Fruit fly (Drosophila melanogaster): Measurements from ENCODE around the gene Ccdc56.
A peak's percentile ranks its signal among the peaks of the same experiment; 100 is the strongest.

Ccdc56 gene

dm6 chr3L:11689832-11690602 is 18.8 kb upstream of the Ccdc56 start (continued):
- TF ChIP-seq CG8359 (GFP tag; optimal IDR thresholded peaks at IDR 0.05; ENCODE audit: borderline replicate concordance) (no peak), Fer2 (tag; optimal IDR thresholded peaks at IDR 0.05) (no peak), Fer1 (GFP tag; optimal IDR thresholded peaks at IDR 0.05) (no peak), Dip3 (GFP tag; optimal IDR thresholded peaks at IDR 0.05) (no peak), CG12104 (GFP tag; optimal IDR thresholded peaks at IDR 0.05) (no peak), sd (tag; optimal IDR thresholded peaks at IDR 0.05) (peak; percentile 48), CG9727 (GFP tag; optimal IDR thresholded peaks at IDR 0.05) (no peak), NC2β (GFP tag; optimal IDR thresholded peaks at IDR 0.05) (no peak), Vsx1 (GFP tag; optimal IDR thresholded peaks at IDR 0.05) (peak; percentile 84), CG34376 (GFP tag; optimal IDR thresholded peaks at IDR 0.05) (peak; percentile 74), CG18599 (GFP tag; optimal IDR thresholded peaks at IDR 0.05) (peak; percentile 40), jumu (GFP tag; optimal IDR thresholded peaks at IDR 0.05) (no peak)

- TF ChIP-seq CG17829 (tag; optimal IDR thresholded peaks at IDR 0.05) (peak; percentile 10), CG17385 (GFP tag; optimal IDR thresholded peaks at IDR 0.05) (no peak), dmrt11E (tag; optimal IDR thresholded peaks at IDR 0.05) (no peak), CG7928 (GFP tag; optimal IDR thresholded peaks at IDR 0.05) (no peak), nmo (GFP tag; optimal IDR thresholded peaks at IDR 0.05) (peak; percentile 33), CG2129 (GFP tag; IDR thresholded peaks at IDR 0.05; ENCODE audit: partially characterized antibody) (no peak), CG12659 (GFP tag; optimal IDR thresholded peaks at IDR 0.05) (peak; percentile 42), vnd (GFP tag; IDR thresholded peaks at IDR 0.05; ENCODE audit: partially characterized antibody) (no peak), CG11560 (tag; IDR thresholded peaks at IDR 0.05) (peak; percentile 98), CG16815 (GFP tag; optimal IDR thresholded peaks at IDR 0.05) (no peak), CG1792 (GFP tag; optimal IDR thresholded peaks at IDR 0.05) (no peak), pum (GFP tag; optimal IDR thresholded peaks at IDR 0.05) (no peak), ranshi (GFP tag; IDR thresholded peaks at IDR 0.05) (no peak), CG10321 (GFP tag; IDR thresholded peaks at IDR 0.05) (no peak), al (GFP tag; IDR thresholded peaks at IDR 0.05) (no peak), unc-4 (GFP tag; IDR thresholded peaks at IDR 0.05; ENCODE audit: partially characterized antibody) (no peak), CG8290 (GFP tag; optimal IDR thresholded peaks at IDR 0.05) (no peak), CG8290 (tag; optimal IDR thresholded peaks at IDR 0.05) (peak in 1 of 2 experiments; percentile 3), CG4282 (GFP tag; optimal IDR thresholded peaks at IDR 0.05) (no peak), zf30C (GFP tag; optimal IDR thresholded peaks at IDR 0.05) (no peak), CG31365 (tag; optimal IDR thresholded peaks at IDR 0.05) (no peak), CG13624 (GFP tag; optimal IDR thresholded peaks at IDR 0.05) (peak; percentile 89), amos (GFP tag; IDR thresholded peaks at IDR 0.05; ENCODE audit: partially characterized antibody) (peak; percentile 16; the same call in 1 of the 2 replicates), gt (GFP tag; IDR thresholded peaks at IDR 0.05) (no peak), phol (tag; optimal IDR thresholded peaks at IDR 0.05) (peak; percentile 19), p53 (GFP tag; optimal IDR thresholded peaks at IDR 0.05) (no peak), pan (optimal IDR thresholded peaks at IDR 0.05) (no peak), pan (GFP tag; optimal IDR thresholded peaks at IDR 0.05 in 1 of 2, IDR thresholded peaks at IDR 0.05 in 1 of 2) (no peak), tin (GFP tag; optimal IDR thresholded peaks at IDR 0.05) (no peak), gsb (GFP tag; IDR thresholded peaks at IDR 0.05) (no peak), CG4617 (GFP tag; optimal IDR thresholded peaks at IDR 0.05; ENCODE audit: borderline replicate concordance) (peak; percentile 33), Hmx (GFP tag; optimal IDR thresholded peaks at IDR 0.05) (no peak), tap (tag; optimal IDR thresholded peaks at IDR 0.05) (no peak), z (GFP tag; IDR thresholded peaks at IDR 0.05) (no peak), CG8478 (optimal IDR thresholded peaks at IDR 0.05) (no peak), CG8281 (tag; optimal IDR thresholded peaks at IDR 0.05) (no peak), CG12155 (GFP tag; optimal IDR thresholded peaks at IDR 0.05) (no peak), sd (tag; optimal IDR thresholded peaks at IDR 0.05) (peak; percentile 33)
These were observed 17.5 kb upstream of the Ccdc56 start, which contains the start of the genes Pldn and CG14135 for dm6 chr3L:11691203-11691797. TSS of gene Pldn (minus strand) at chr3L:11691399. TSS of gene CG14135 (plus strand) at chr3L:11691571.

Measured in whole organism, embryonic.